Fruit fly (Drosophila melanogaster) whole organism, embryonic: ENCODE results near the gene dpr18.

Experiments used
- Adf1 ChIP-seq: fragments of 200-800 bp; sonication (Bioruptor generic); IDR thresholded peaks from 2 replicates; pipeline ENCODE4 v1.3.6; 2022; ENCODE audit warnings: missing biosample characterization, missing genetic modification characterization
- Antp ChIP-seq: fragments of 200-800 bp; sonication (Bioruptor generic); optimal IDR thresholded peaks from 3 replicates; lab custom pipeline; 2016; ENCODE audit warnings: missing biosample characterization, missing genetic modification characterization
- Bdp1 ChIP-seq: fragments of 200-800 bp; sonication (Bioruptor generic); optimal IDR thresholded peaks from 3 replicates; lab custom pipeline; 2016; ENCODE audit warnings: missing biosample characterization, missing genetic modification characterization
- CG10431 ChIP-seq: fragments of 200-800 bp; sonication (Bioruptor generic); optimal IDR thresholded peaks from 3 replicates; lab custom pipeline; 2018; ENCODE audit warnings: missing biosample characterization, mild to moderate bottlenecking, missing genetic modification characterization
- CG11247 ChIP-seq: fragments of 200-800 bp; sonication (Bioruptor generic); IDR thresholded peaks from 2 replicates; pipeline ENCODE4 v1.3.6; 2022; ENCODE audit warnings: missing biosample characterization, missing genetic modification characterization
- CG16779 ChIP-seq: fragments of 200-800 bp; sonication (Bioruptor generic); IDR thresholded peaks from 2 replicates; pipeline ENCODE4 v1.3.6; 2022; ENCODE audit warnings: missing biosample characterization, missing genetic modification characterization
- CG17829 ChIP-seq: fragments of 200-800 bp; optimal IDR thresholded peaks from 2 replicates; lab custom pipeline; 2019; ENCODE audit warnings: missing biosample characterization, mild to moderate bottlenecking, missing genetic modification characterization, moderate library complexity
- CG2120 ChIP-seq: fragments of 200-800 bp; sonication (Bioruptor generic); optimal IDR thresholded peaks from 3 replicates; lab custom pipeline; 2016; ENCODE audit warnings: missing biosample characterization, missing genetic modification characterization
- CG31365 ChIP-seq: fragments of 200-800 bp; sonication (Bioruptor generic); optimal IDR thresholded peaks from 2 replicates; lab custom pipeline; 2018; ENCODE audit warnings: missing biosample characterization, mild to moderate bottlenecking, missing genetic modification characterization
- CG32767 ChIP-seq: fragments of 200-800 bp; sonication (Bioruptor generic); IDR thresholded peaks from 2 replicates; pipeline ENCODE4 v1.3.6; 2022; ENCODE audit warnings: missing biosample characterization, missing genetic modification characterization
- CG4360 ChIP-seq: fragments of 200-800 bp; sonication (Bioruptor generic); IDR thresholded peaks from 2 replicates; pipeline ENCODE4 v1.3.6; 2022; ENCODE audit warnings: missing biosample characterization, missing genetic modification characterization
- CG6175 ChIP-seq: fragments of 200-800 bp; sonication (Bioruptor generic); IDR thresholded peaks from 3 replicates; pipeline ENCODE4 v1.3.6; 2022; ENCODE audit warnings: missing biosample characterization, missing genetic modification characterization
- CG6683 ChIP-seq: fragments of 200-800 bp; sonication (Bioruptor generic); optimal IDR thresholded peaks from 2 replicates; lab custom pipeline; 2017; ENCODE audit warnings: missing biosample characterization, mild to moderate bottlenecking, missing genetic modification characterization, missing genetic modification reagents
- CG6765 ChIP-seq: fragments of 200-800 bp; sonication (Bioruptor generic); optimal IDR thresholded peaks from 3 replicates; lab custom pipeline; 2017; ENCODE audit warnings: missing biosample characterization, mild to moderate bottlenecking, missing genetic modification characterization
- CG7372 ChIP-seq: fragments of 200-800 bp; sonication (Bioruptor generic); IDR thresholded peaks from 2 replicates; pipeline ENCODE4 v1.3.6; 2022; ENCODE audit warnings: missing biosample characterization, missing genetic modification characterization
- CrebB ChIP-seq: fragments of 200-800 bp; sonication (Bioruptor generic); optimal IDR thresholded peaks from 3 replicates; lab custom pipeline; 2018; ENCODE audit warnings: missing biosample characterization, mild to moderate bottlenecking, missing genetic modification characterization
- HLH3B ChIP-seq: fragments of 200-800 bp; sonication (Bioruptor generic); IDR thresholded peaks from 2 replicates; pipeline ENCODE4 v1.3.6; 2022; ENCODE audit warnings: missing biosample characterization, missing genetic modification characterization
- HLHmδ ChIP-seq: fragments of 200-800 bp; sonication (Bioruptor generic); optimal IDR thresholded peaks from 2 replicates; lab custom pipeline; 2018; ENCODE audit warnings: missing biosample characterization, mild to moderate bottlenecking, missing genetic modification characterization, moderate library complexity
- HmgD ChIP-seq: fragments of 200-800 bp; sonication (Bioruptor generic); optimal IDR thresholded peaks from 3 replicates; lab custom pipeline; 2016; ENCODE audit warnings: missing biosample characterization, missing genetic modification characterization
- Hr39 ChIP-seq: fragments of >200 bp; optimal IDR thresholded peaks from 2 replicates; lab custom pipeline; 2017
- NFAT ChIP-seq: fragments of 200-800 bp; sonication (Bioruptor generic); IDR thresholded peaks from 2 replicates; pipeline ENCODE4 v1.3.6; 2022; ENCODE audit warnings: missing biosample characterization, missing genetic modification characterization
- Nf-YB ChIP-seq: fragments of 200-800 bp; sonication (Bioruptor generic); optimal IDR thresholded peaks from 3 replicates; lab custom pipeline; 2019; ENCODE audit warnings: missing biosample characterization, mild to moderate bottlenecking, missing genetic modification characterization, moderate library complexity
- Spps ChIP-seq: fragments of 200-800 bp; sonication (Bioruptor generic); optimal IDR thresholded peaks from 2 replicates; lab custom pipeline; 2018; ENCODE audit warnings: missing biosample characterization, mild to moderate bottlenecking, missing genetic modification characterization
- Tbp ChIP-seq: fragments of >200 bp; optimal IDR thresholded peaks from 2 replicates; lab custom pipeline; 2018; ENCODE audit warnings: missing biosample characterization, missing genetic modification characterization
- al ChIP-seq: fragments of 200-800 bp; sonication (Bioruptor generic); IDR thresholded peaks from 2 replicates; pipeline ENCODE4 v1.3.6; 2022; ENCODE audit warnings: missing biosample characterization, missing genetic modification characterization
- ato ChIP-seq: fragments of 200-800 bp; sonication (Bioruptor generic); IDR thresholded peaks from 2 replicates; pipeline ENCODE4 v1.3.6; 2022; ENCODE audit warnings: missing biosample characterization, missing genetic modification characterization; ENCODE audit not compliant: partially characterized antibody
- corto ChIP-seq: fragments of 200-800 bp; sonication (Bioruptor generic); optimal IDR thresholded peaks from 2 replicates; lab custom pipeline; 2016; ENCODE audit warnings: missing biosample characterization, mild to moderate bottlenecking, missing genetic modification characterization, moderate library complexity
- dmrt99B ChIP-seq: fragments of 200-800 bp; sonication (Bioruptor generic); optimal IDR thresholded peaks from 2 replicates; lab custom pipeline; 2018; ENCODE audit warnings: missing biosample characterization, mild to moderate bottlenecking, missing genetic modification characterization, moderate library complexity
- eyg ChIP-seq: fragments of 200-800 bp; sonication (Bioruptor generic); optimal IDR thresholded peaks from 3 replicates; lab custom pipeline; 2016; ENCODE audit warnings: missing biosample characterization, missing genetic modification characterization
- gem ChIP-seq: fragments of 200-800 bp; sonication (Bioruptor generic); optimal IDR thresholded peaks from 2 replicates; lab custom pipeline; 2019; ENCODE audit warnings: missing biosample characterization, mild to moderate bottlenecking, missing genetic modification characterization, moderate library complexity
- gro ChIP-seq: fragments of 200-800 bp; sonication (Bioruptor generic); optimal IDR thresholded peaks from 2 replicates; lab custom pipeline; 2016; ENCODE audit warnings: missing biosample characterization, missing genetic modification characterization
- jing ChIP-seq: fragments of 200-800 bp; sonication (Bioruptor generic); optimal IDR thresholded peaks from 2 replicates; lab custom pipeline; 2018; ENCODE audit warnings: missing biosample characterization, mild to moderate bottlenecking, missing genetic modification characterization
- lola ChIP-seq, 3 experiments: fragments of >200 bp in 2 of 3; fragments of 200-800 bp in 1 of 3; sonication (Bioruptor generic) in 1 of 3; optimal IDR thresholded peaks; 2 replicates each; lab custom pipeline; 2017 to 2019; ENCODE audit warnings: missing biosample characterization in 3 of 3, missing genetic modification characterization in 3 of 3, mild to moderate bottlenecking in 1 of 3, moderate library complexity in 1 of 3
- luna ChIP-seq: fragments of 200-800 bp; sonication (Bioruptor generic); optimal IDR thresholded peaks from 2 replicates; lab custom pipeline; 2016; ENCODE audit warnings: missing biosample characterization, missing genetic modification characterization
- mirr ChIP-seq: fragments of 200-800 bp; sonication (Bioruptor generic); optimal IDR thresholded peaks from 3 replicates; lab custom pipeline; 2018; ENCODE audit warnings: missing biosample characterization, mild to moderate bottlenecking, missing genetic modification characterization
- mld ChIP-seq: fragments of 200-800 bp; sonication (Bioruptor generic); IDR thresholded peaks from 3 replicates; pipeline ENCODE4 v1.3.6; 2022; ENCODE audit warnings: missing biosample characterization, missing genetic modification characterization; ENCODE audit not compliant: partially characterized antibody
- p53 ChIP-seq: fragments of 200-800 bp; sonication (Bioruptor generic); optimal IDR thresholded peaks from 2 replicates; lab custom pipeline; 2016; ENCODE audit warnings: missing biosample characterization, missing genetic modification characterization
- pho ChIP-seq: fragments of 200-800 bp; sonication (Bioruptor generic); optimal IDR thresholded peaks from 2 replicates; lab custom pipeline; 2016; ENCODE audit warnings: missing biosample characterization, missing genetic modification characterization
- prd ChIP-seq, 3 experiments: fragments of >200 bp in 2 of 3; fragments of 200-800 bp in 1 of 3; sonication (Bioruptor generic) in 1 of 3; optimal IDR thresholded peaks in 2 of 3; IDR thresholded peaks in 1 of 3; 2 replicates in 2 of 3; 3 replicates in 1 of 3; pipeline versions ENCODE4 v1.3.6 to Lab custom; 2017 to 2022; ENCODE audit warnings: missing biosample characterization in 1 of 3, missing genetic modification characterization in 1 of 3
- pros ChIP-seq: fragments of 200-800 bp; sonication (Bioruptor generic); optimal IDR thresholded peaks from 3 replicates; lab custom pipeline; 2019; ENCODE audit warnings: missing biosample characterization, mild to moderate bottlenecking, missing genetic modification characterization, moderate library complexity
- scrt ChIP-seq: fragments of 200-800 bp; sonication (Bioruptor generic); optimal IDR thresholded peaks from 2 replicates; lab custom pipeline; 2018; ENCODE audit warnings: missing biosample characterization, mild to moderate bottlenecking, missing genetic modification characterization, moderate library complexity
- seq ChIP-seq: fragments of 200-800 bp; sonication (Bioruptor generic); IDR thresholded peaks from 2 replicates; pipeline ENCODE4 v1.3.6; 2022; ENCODE audit warnings: missing biosample characterization, missing genetic modification characterization
- so ChIP-seq: fragments of 200-800 bp; sonication (Bioruptor generic); IDR thresholded peaks from 3 replicates; pipeline ENCODE4 v1.3.6; 2022; ENCODE audit warnings: missing biosample characterization, missing genetic modification characterization
- sr ChIP-seq: fragments of 200-800 bp; sonication (Bioruptor generic); IDR thresholded peaks from 3 replicates; pipeline ENCODE4 v1.3.6; 2022; ENCODE audit warnings: missing biosample characterization, missing genetic modification characterization
- stwl ChIP-seq: fragments of 200-800 bp; sonication (Bioruptor generic); optimal IDR thresholded peaks from 3 replicates; lab custom pipeline; 2018; ENCODE audit warnings: missing biosample characterization, mild to moderate bottlenecking, missing genetic modification characterization, moderate library complexity
- sug ChIP-seq: fragments of 200-800 bp; optimal IDR thresholded peaks from 2 replicates; lab custom pipeline; 2019; ENCODE audit warnings: missing biosample characterization, mild to moderate bottlenecking, missing genetic modification characterization, moderate library complexity
- tll ChIP-seq, 2 experiments: fragments of 200-800 bp in 1 of 2; fragments of >200 bp in 1 of 2; sonication (Bioruptor generic) in 1 of 2; optimal IDR thresholded peaks; 2 replicates each; lab custom pipeline; 2017 to 2019; ENCODE audit warnings: missing biosample characterization in 2 of 2, missing genetic modification characterization in 2 of 2, mild to moderate bottlenecking in 1 of 2, moderate library complexity in 1 of 2
- yki ChIP-seq: fragments of >200 bp; optimal IDR thresholded peaks from 3 replicates; lab custom pipeline; 2018
- zen ChIP-seq: fragments of 200-800 bp; sonication (Bioruptor generic); optimal IDR thresholded peaks from 3 replicates; lab custom pipeline; 2018; ENCODE audit warnings: missing biosample characterization, mild to moderate bottlenecking, missing genetic modification characterization, moderate library complexity

dpr18 gene

dm6 chrX:16104738-16105426, 41.3 kb downstream of the dpr18 start, which contains the start of the genes CG42353 and CG42354 (continued):
- TF ChIP-seq gem (peak; percentile 99), Nf-YB (GFP tag; lab: Kevin White, UChicago) (peak; percentile 86), HLHmδ (GFP tag; lab: Kevin White, UChicago) (peak; percentile 16), Hr39 (lab: Kevin White, UChicago) (no peak), HLH3B (peak; percentile 94), eyg (GFP tag; lab: Kevin White, UChicago) (peak; percentile 63), sug (peak; percentile 90), CG11247 (GFP tag; lab: Robert Waterston, UW) (peak; percentile 88), corto (GFP tag; lab: Kevin White, UChicago) (peak; percentile 45), Spps (peak; percentile 96), CG6683 (GFP tag; lab: Kevin White, UChicago) (peak; percentile 87), prd (optimal IDR thresholded peaks at IDR 0.05; lab: Kevin White, UChicago) (no peak), prd (GFP tag; IDR thresholded peaks at IDR 0.05; lab: Robert Waterston, UW) (peak; percentile 96), Bdp1 (GFP tag; lab: Kevin White, UChicago) (peak; percentile 92), stwl (peak; percentile 71), seq (GFP tag; lab: Robert Waterston, UW) (peak; percentile 94), CG17829 (tag; lab: Kevin White, UChicago) (peak; percentile 97), HmgD (GFP tag; lab: Kevin White, UChicago) (peak; percentile 44), yki (lab: Kevin White, UChicago) (no peak), pho (GFP tag; lab: Kevin White, UChicago) (peak; percentile 95), Adf1 (peak; percentile 76), Tbp (GFP tag; lab: Kevin White, UChicago) (no peak), luna (no peak), lola (GFP tag; optimal IDR thresholded peaks at IDR 0.05; lab: Kevin White, UChicago) (peak in 1 of 3 experiments; percentile 98), CrebB (tag; lab: Kevin White, UChicago) (peak; percentile 94), mirr (GFP tag; lab: Kevin White, UChicago) (peak; percentile 83), mld (GFP tag; lab: Robert Waterston, UW) (peak; percentile 49; the same call in 1 of the 3 replicates), CG31365 (peak; percentile 83), CG7372 (GFP tag; lab: Robert Waterston, UW) (peak; percentile 92), gro (peak; percentile 46), CG32767 (GFP tag; lab: Robert Waterston, UW) (peak; percentile 95), p53 (no peak), NFAT (GFP tag; lab: Robert Waterston, UW) (peak; percentile 81), CG10431 (GFP tag; lab: Kevin White, UChicago) (peak; percentile 85), CG2120 (peak; percentile 96), tll (GFP tag; optimal IDR thresholded peaks at IDR 0.05; lab: Kevin White, UChicago) (peak in 1 of 2 experiments; percentile 68), CG6765 (GFP tag; lab: Kevin White, UChicago) (peak; percentile 92), so (GFP tag; lab: Robert Waterston, UW) (peak; percentile 94), zen (tag; lab: Kevin White, UChicago) (peak; percentile 97), Antp (GFP tag; lab: Kevin White, UChicago) (peak; percentile 67), ato (0 out of 2 replicates have a peak, but pooled peaks have one; percentile 63), jing (GFP tag; lab: Kevin White, UChicago) (peak; percentile 94), al (GFP tag; lab: Robert Waterston, UW) (peak; percentile 88), CG4360 (GFP tag; lab: Robert Waterston, UW) (peak; percentile 43), pros (peak; percentile 83), sr (GFP tag; lab: Robert Waterston, UW) (peak; percentile 25; the same call in 1 of the 3 replicates), scrt (peak; percentile 90), dmrt99B (tag; lab: Kevin White, UChicago) (peak; percentile 96), CG6175 (GFP tag; lab: Robert Waterston, UW) (peak; percentile 87), CG16779 (GFP tag; lab: Robert Waterston, UW) (0 out of 2 replicates have a peak, but pooled peaks have one; percentile 28)
